Worm (Caenorhabditis elegans): ENCODE results near the gene C50B8.4.

DNA sequence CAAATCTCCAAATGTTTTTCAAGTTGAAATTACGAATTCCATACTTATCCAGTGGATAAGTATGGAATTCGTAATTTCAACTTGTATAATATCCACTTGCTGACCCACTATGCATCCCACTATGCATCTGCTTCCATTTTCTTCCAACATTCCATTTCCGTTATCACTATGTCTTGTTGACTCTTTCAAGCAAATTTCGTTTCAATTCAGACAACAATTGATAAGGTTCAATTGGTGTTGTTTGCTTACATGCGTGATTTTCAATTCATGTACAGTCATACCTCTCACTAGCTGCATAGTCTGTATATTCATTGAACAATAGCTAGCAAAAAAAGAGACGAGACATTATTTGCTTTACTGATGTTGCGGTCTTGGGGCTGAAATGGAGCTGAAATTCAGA, 5.0 kb downstream of the C50B8.4 start:
- TF ChIP-seq mdl-1 (tag; optimal IDR thresholded peaks at IDR 0.05) (no peak), ceh-82 (tag; optimal IDR thresholded peaks at IDR 0.05) (no peak), mbf-1 (tag; optimal IDR thresholded peaks at IDR 0.05) (no peak), F13H6.1 (tag; optimal IDR thresholded peaks at IDR 0.05) (no peak), unc-62 (GFP tag; optimal IDR thresholded peaks at IDR 0.05) (no peak)

Measured in whole organism, L2 larva.